Worm (Caenorhabditis elegans): ENCODE results near the gene frh-1.

DNA sequence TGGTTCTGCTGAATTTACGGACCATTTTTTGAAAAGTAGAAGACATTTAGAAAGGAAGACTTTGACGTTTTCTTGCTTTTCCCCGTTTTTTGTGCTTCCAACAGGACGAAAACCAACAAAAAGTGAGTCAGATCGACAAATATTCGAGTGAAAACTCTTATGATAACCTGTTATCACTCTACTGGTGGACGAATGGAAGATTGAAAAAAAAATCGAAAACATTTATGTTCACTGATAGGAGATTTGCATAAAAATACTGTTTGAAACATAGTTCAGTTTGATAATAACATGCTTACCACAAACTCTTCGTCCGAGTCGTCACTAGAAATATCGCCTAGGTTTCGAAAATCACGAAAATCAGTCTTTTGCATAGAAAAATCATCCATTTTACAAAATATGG is 44.8 kb upstream of the frh-1 start:
- TF ChIP-seq mep-1 (tag; optimal IDR thresholded peaks at IDR 0.05) = no peak
- TF ChIP-seq nhr-237 (tag; optimal IDR thresholded peaks at IDR 0.05) = no peak
- TF ChIP-seq lsy-2 (tag; optimal IDR thresholded peaks at IDR 0.05) = no peak
- TF ChIP-seq pqm-1 (tag; optimal IDR thresholded peaks at IDR 0.05) = peak; percentile 25
- no peak for TF ChIP-seq ZK337.2 (GFP tag; IDR thresholded peaks at IDR 0.05)
- no peak for TF ChIP-seq Y48G9A.11 (GFP tag; IDR thresholded peaks at IDR 0.05)
- no peak for TF ChIP-seq daf-12 (tag; optimal IDR thresholded peaks at IDR 0.05)
